Worm (Caenorhabditis elegans) whole organism, early embryonic: ENCODE results near the gene C25F9.13.

Source experiments
- B0310.2 ChIP-seq: sonication (generic microtip); optimal IDR thresholded peaks from 2 replicates; lab custom pipeline; 2016; ENCODE audit warnings: mild to moderate bottlenecking, missing genetic modification characterization, missing compliant biosample characterization
- F13C5.2 ChIP-seq: sonication (generic microtip); optimal IDR thresholded peaks from 2 replicates; lab custom pipeline; 2017; ENCODE audit warnings: mild to moderate bottlenecking, missing genetic modification characterization, inconsistent platforms, missing compliant biosample characterization
- ama-1 ChIP-seq: fragments of 150-350 bp; optimal IDR thresholded peaks from 2 replicates; lab custom pipeline; 2014

- no peak for TF ChIP-seq B0310.2
- no peak for TF ChIP-seq F13C5.2 (tag; lab: Kevin White, UChicago)
- TF ChIP-seq ama-1 (lab: Kevin White, UChicago), result no peak
Measured at ce11 chrV:19428097-19428496, 29.3 kb upstream of the C25F9.13 start.
